Worm (Caenorhabditis elegans) whole organism, midembryonic: ENCODE results near the gene Y46G5A.18.

Source experiments
- T22C8.4 ChIP-seq: fragments of 200-800 bp; sonication (Bioruptor generic); IDR thresholded peaks from 2 replicates; pipeline ENCODE4 v1.3.6; 2022; ENCODE audit warnings: missing genetic modification characterization, missing compliant biosample characterization
- flt-1 ChIP-seq: fragments of 200-800 bp; sonication (Bioruptor generic); IDR thresholded peaks from 2 replicates; pipeline ENCODE4 v1.3.6; 2022; ENCODE audit warnings: missing genetic modification characterization, missing compliant biosample characterization
- klf-2 ChIP-seq: fragments of 200-800 bp; sonication (Bioruptor generic); conservative IDR thresholded peaks from 2 replicates; pipeline ENCODE4 v1.3.6; 2022; ENCODE audit warnings: missing genetic modification reagents, missing genetic modification characterization, missing compliant biosample characterization
- ref-1 ChIP-seq: fragments of 200-800 bp; sonication (Bioruptor generic); conservative IDR thresholded peaks from 2 replicates; pipeline ENCODE4 v1.3.6; 2022; ENCODE audit warnings: missing genetic modification reagents, missing genetic modification characterization, missing compliant biosample characterization
- tab-1 ChIP-seq: fragments of 200-800 bp; sonication (Bioruptor generic); IDR thresholded peaks from 2 replicates; pipeline ENCODE4 v1.3.6; 2022; ENCODE audit warnings: missing genetic modification characterization, missing compliant biosample characterization
- ztf-23 ChIP-seq: fragments of 200-800 bp; sonication (Bioruptor generic); IDR thresholded peaks from 2 replicates; pipeline ENCODE4 v1.3.6; 2022; ENCODE audit warnings: missing genetic modification reagents, missing genetic modification characterization, missing compliant biosample characterization

DNA sequence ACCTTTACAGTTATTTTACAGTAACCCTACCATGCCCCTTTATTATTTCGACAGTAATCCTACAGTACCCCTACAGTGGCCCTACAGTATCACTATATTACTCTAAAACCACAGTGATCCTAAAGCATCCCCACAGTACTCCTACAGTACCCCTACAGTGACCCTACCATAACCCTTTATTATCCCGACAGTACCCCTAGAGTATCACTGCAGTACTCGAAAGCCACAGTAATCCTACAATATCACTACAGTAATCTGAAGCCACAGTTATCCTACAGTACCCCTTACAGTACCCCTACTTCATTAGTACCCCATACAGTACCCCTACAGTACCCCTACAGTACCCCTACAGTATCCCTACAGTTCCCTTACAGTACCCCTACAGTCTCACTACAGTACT, 40.6 kb downstream of the Y46G5A.18 start:
- TF ChIP-seq tab-1 (GFP tag; lab: Robert Waterston, UW) (no peak), klf-2 (GFP tag; lab: Robert Waterston, UW) (no peak), ztf-23 (GFP tag; lab: Robert Waterston, UW) (no peak), T22C8.4 (GFP tag; lab: Robert Waterston, UW) (no peak), ref-1 (GFP tag; lab: Robert Waterston, UW) (no peak), flt-1 (GFP tag; lab: Robert Waterston, UW) (no peak)
